Fruit fly (Drosophila melanogaster) whole organism, prepupa: ENCODE measurements around the gene CG10681.

Experiments
- CG10669 ChIP-seq: fragments of 200-800 bp; sonication (Bioruptor generic); optimal IDR thresholded peaks from 3 replicates; lab custom pipeline; 2018; ENCODE audit warnings: missing biosample characterization, mild to moderate bottlenecking, missing genetic modification characterization, moderate library complexity
- CG11762 ChIP-seq: fragments of 200-800 bp; sonication (Bioruptor generic); optimal IDR thresholded peaks from 3 replicates; lab custom pipeline; 2016; ENCODE audit warnings: missing biosample characterization, missing genetic modification characterization; ENCODE audit not compliant: insufficient read depth
- CG11902 ChIP-seq: fragments of 200-800 bp; sonication (Bioruptor generic); optimal IDR thresholded peaks from 3 replicates; lab custom pipeline; 2016; ENCODE audit warnings: missing biosample characterization, missing genetic modification characterization
- CG15336 ChIP-seq: fragments of 200-800 bp; sonication (Bioruptor generic); IDR thresholded peaks from 2 replicates; pipeline ENCODE4 v1.3.6; 2022; ENCODE audit warnings: missing biosample characterization, missing genetic modification characterization
- CG3032 ChIP-seq: fragments of 200-800 bp; optimal IDR thresholded peaks from 2 replicates; lab custom pipeline; 2019; ENCODE audit warnings: missing biosample characterization, mild to moderate bottlenecking, missing genetic modification characterization, moderate library complexity
- CG32006 ChIP-seq: fragments of 200-800 bp; sonication (Bioruptor generic); optimal IDR thresholded peaks from 3 replicates; lab custom pipeline; 2017; ENCODE audit warnings: missing biosample characterization, mild to moderate bottlenecking, missing genetic modification characterization
- CG3919 ChIP-seq: fragments of 200-800 bp; sonication (Bioruptor generic); optimal IDR thresholded peaks from 3 replicates; lab custom pipeline; 2016; ENCODE audit warnings: missing biosample characterization, missing genetic modification characterization
- CG4318 ChIP-seq: fragments of 200-800 bp; sonication (Bioruptor generic); optimal IDR thresholded peaks from 3 replicates; lab custom pipeline; 2017; ENCODE audit warnings: missing biosample characterization, mild to moderate bottlenecking, missing genetic modification characterization
- CG6163 ChIP-seq: fragments of 200-800 bp; sonication (Bioruptor generic); IDR thresholded peaks from 3 replicates; pipeline ENCODE4 v1.3.6; 2022; ENCODE audit warnings: missing biosample characterization, missing genetic modification characterization
- CG6276 ChIP-seq: fragments of 200-800 bp; sonication (Bioruptor generic); optimal IDR thresholded peaks from 2 replicates; lab custom pipeline; 2017; ENCODE audit warnings: missing biosample characterization, mild to moderate bottlenecking, missing genetic modification characterization
- CG6792 ChIP-seq: fragments of 200-800 bp; sonication (Bioruptor generic); optimal IDR thresholded peaks from 3 replicates; lab custom pipeline; 2016; ENCODE audit warnings: missing biosample characterization, missing genetic modification characterization
- CG6808 ChIP-seq: fragments of 200-800 bp; sonication (Bioruptor generic); optimal IDR thresholded peaks from 3 replicates; lab custom pipeline; 2017; ENCODE audit warnings: missing biosample characterization, missing genetic modification characterization, mild to moderate bottlenecking, moderate library complexity, missing genetic modification reagents
- CG7368 ChIP-seq: fragments of 200-800 bp; sonication (Bioruptor generic); optimal IDR thresholded peaks from 3 replicates; lab custom pipeline; 2016; ENCODE audit warnings: missing biosample characterization, missing genetic modification characterization
- CG8119 ChIP-seq: fragments of 200-800 bp; sonication (Bioruptor generic); IDR thresholded peaks from 3 replicates; pipeline ENCODE4 v1.3.6; 2022; ENCODE audit warnings: missing biosample characterization, missing genetic modification characterization
- CG8319 ChIP-seq: fragments of 200-800 bp; sonication (Bioruptor generic); optimal IDR thresholded peaks from 3 replicates; lab custom pipeline; 2016; ENCODE audit warnings: missing biosample characterization, missing genetic modification characterization
- CG8632 ChIP-seq: fragments of 200-800 bp; sonication (Bioruptor generic); optimal IDR thresholded peaks from 3 replicates; lab custom pipeline; 2016; ENCODE audit warnings: missing biosample characterization, missing genetic modification characterization
- CG9139 ChIP-seq: fragments of 200-800 bp; sonication (Bioruptor generic); optimal IDR thresholded peaks from 3 replicates; lab custom pipeline; 2017; ENCODE audit warnings: missing biosample characterization, mild to moderate bottlenecking, missing genetic modification characterization
- Eip78C ChIP-seq: fragments of 200-800 bp; sonication (Bioruptor generic); peaks from one replicate; lab custom pipeline; 2016; ENCODE audit warnings: missing biosample characterization, missing genetic modification characterization
- Ets96B ChIP-seq: fragments of 200-800 bp; optimal IDR thresholded peaks from 2 replicates; lab custom pipeline; 2019; ENCODE audit warnings: missing biosample characterization, mild to moderate bottlenecking, missing genetic modification characterization, moderate library complexity
- Gug ChIP-seq: fragments of 200-800 bp; sonication (Bioruptor generic); IDR thresholded peaks from 2 replicates; pipeline ENCODE4 v1.3.6; 2022; ENCODE audit warnings: missing biosample characterization, missing genetic modification characterization
- Hr39 ChIP-seq: fragments of 200-800 bp; sonication (Bioruptor generic); optimal IDR thresholded peaks from 2 replicates; lab custom pipeline; 2016; ENCODE audit warnings: missing biosample characterization, missing genetic modification characterization
- Lpt ChIP-seq: fragments of 200-800 bp; sonication (Bioruptor generic); optimal IDR thresholded peaks from 3 replicates; lab custom pipeline; 2016; ENCODE audit warnings: missing biosample characterization, missing genetic modification characterization
- Met ChIP-seq: fragments of 200-800 bp; sonication (Bioruptor generic); optimal IDR thresholded peaks from 3 replicates; lab custom pipeline; 2016; ENCODE audit warnings: missing biosample characterization, missing genetic modification characterization
- OdsH ChIP-seq: fragments of 200-800 bp; sonication (Bioruptor generic); optimal IDR thresholded peaks from 3 replicates; lab custom pipeline; 2016; ENCODE audit warnings: missing biosample characterization, missing genetic modification characterization
- Smox ChIP-seq: fragments of 200-800 bp; sonication (Bioruptor generic); optimal IDR thresholded peaks from 3 replicates; lab custom pipeline; 2016; ENCODE audit warnings: missing biosample characterization, missing genetic modification characterization
- Sox102F ChIP-seq: fragments of 200-800 bp; sonication (Bioruptor generic); optimal IDR thresholded peaks from 2 replicates; lab custom pipeline; 2016; ENCODE audit warnings: missing biosample characterization, mild to moderate bottlenecking, missing genetic modification characterization
- Sox15 ChIP-seq: fragments of 200-800 bp; sonication (Bioruptor generic); optimal IDR thresholded peaks from 3 replicates; lab custom pipeline; 2016; ENCODE audit warnings: missing biosample characterization, missing genetic modification characterization
- achi ChIP-seq: fragments of 200-800 bp; sonication (Bioruptor generic); optimal IDR thresholded peaks from 3 replicates; lab custom pipeline; 2016; ENCODE audit warnings: missing biosample characterization, missing genetic modification characterization
- acj6 ChIP-seq: fragments of 200-800 bp; sonication (Bioruptor generic); optimal IDR thresholded peaks from 3 replicates; lab custom pipeline; 2016; ENCODE audit warnings: missing biosample characterization, missing genetic modification characterization
- cyc ChIP-seq: fragments of 200-800 bp; sonication (Bioruptor generic); optimal IDR thresholded peaks from 3 replicates; lab custom pipeline; 2016; ENCODE audit warnings: missing biosample characterization, missing genetic modification characterization
- dac ChIP-seq: fragments of 200-800 bp; sonication (Bioruptor generic); optimal IDR thresholded peaks from 2 replicates; lab custom pipeline; 2017; ENCODE audit warnings: missing biosample characterization, mild to moderate bottlenecking, missing genetic modification characterization
- dsx ChIP-seq: fragments of 200-800 bp; optimal IDR thresholded peaks from 3 replicates; lab custom pipeline; 2019; ENCODE audit warnings: missing biosample characterization, mild to moderate bottlenecking, missing genetic modification characterization, moderate library complexity; ENCODE audit not compliant: poor library complexity, severe bottlenecking
- eg ChIP-seq: fragments of 200-800 bp; sonication (Bioruptor generic); IDR thresholded peaks from 3 replicates; pipeline ENCODE4 v1.3.6; 2022; ENCODE audit warnings: missing biosample characterization, missing genetic modification characterization
- esn ChIP-seq: fragments of 200-800 bp; sonication (Bioruptor generic); optimal IDR thresholded peaks from 2 replicates; lab custom pipeline; 2016; ENCODE audit warnings: missing biosample characterization, mild to moderate bottlenecking, missing genetic modification characterization, moderate library complexity
- fd59A ChIP-seq: fragments of 200-800 bp; sonication (Bioruptor generic); optimal IDR thresholded peaks from 2 replicates; lab custom pipeline; 2017; ENCODE audit warnings: missing biosample characterization, mild to moderate bottlenecking, missing genetic modification characterization, missing genetic modification reagents
- fd85E ChIP-seq: fragments of 200-800 bp; sonication (Bioruptor generic); optimal IDR thresholded peaks from 3 replicates; lab custom pipeline; 2016; ENCODE audit warnings: missing biosample characterization, missing genetic modification characterization
- fkh ChIP-seq: fragments of 200-800 bp; sonication (Bioruptor generic); optimal IDR thresholded peaks from 3 replicates; lab custom pipeline; 2017; ENCODE audit warnings: missing biosample characterization, mild to moderate bottlenecking, missing genetic modification characterization, moderate library complexity
- lz ChIP-seq: fragments of 200-800 bp; sonication (Bioruptor generic); optimal IDR thresholded peaks from 3 replicates; lab custom pipeline; 2016; ENCODE audit warnings: missing biosample characterization, missing genetic modification characterization
- net ChIP-seq: fragments of 200-800 bp; sonication (Bioruptor generic); optimal IDR thresholded peaks from 3 replicates; lab custom pipeline; 2016; ENCODE audit warnings: missing biosample characterization, missing genetic modification characterization
- pdm3 ChIP-seq: fragments of 200-800 bp; sonication (Bioruptor generic); optimal IDR thresholded peaks from 3 replicates; lab custom pipeline; 2016; ENCODE audit warnings: missing biosample characterization, missing genetic modification characterization
- salr ChIP-seq, 2 experiments: fragments of 200-800 bp; sonication (Bioruptor generic); optimal IDR thresholded peaks; 3 replicates each; lab custom pipeline; 2016 to 2018; ENCODE audit warnings: missing biosample characterization in 2 of 2, missing genetic modification characterization in 2 of 2, mild to moderate bottlenecking in 1 of 2
- spab ChIP-seq: fragments of 200-800 bp; sonication (Bioruptor generic); optimal IDR thresholded peaks from 2 replicates; lab custom pipeline; 2017; ENCODE audit warnings: missing biosample characterization, mild to moderate bottlenecking, missing genetic modification characterization, missing genetic modification reagents
- ss ChIP-seq, 2 experiments: fragments of 200-800 bp; sonication (Bioruptor generic); optimal IDR thresholded peaks; 2 replicates in 1 of 2; 3 replicates in 1 of 2; lab custom pipeline; 2017 to 2018; ENCODE audit warnings: mild to moderate bottlenecking in 2 of 2, missing biosample characterization in 2 of 2, missing genetic modification characterization in 2 of 2, moderate library complexity in 1 of 2
- svp ChIP-seq: fragments of 200-800 bp; sonication (Bioruptor generic); peaks from one replicate; lab custom pipeline; 2016; ENCODE audit warnings: missing biosample characterization, missing genetic modification characterization
- topi ChIP-seq: fragments of 200-800 bp; sonication (Bioruptor generic); optimal IDR thresholded peaks from 3 replicates; lab custom pipeline; 2016; ENCODE audit warnings: missing biosample characterization, missing genetic modification characterization

The CG10681 gene

dm6 chr3L:12495312-12495725 lies 6.0 kb upstream of the CG10681 start (continued):
- TF ChIP-seq pdm3 (GFP tag; lab: Kevin White, UChicago) (peak; percentile 83), CG6163 (GFP tag; lab: Robert Waterston, UW) (peak; percentile 56; the same call in 1 of the 3 replicates), spab (GFP tag; lab: Kevin White, UChicago) (peak; percentile 83), dsx (GFP tag; lab: Kevin White, UChicago) (peak; percentile 80), svp (peak; percentile 97), net (GFP tag; lab: Kevin White, UChicago) (peak; percentile 89), Smox (peak; percentile 92), CG6808 (GFP tag; lab: Kevin White, UChicago) (peak; percentile 92), CG4318 (peak; percentile 87), CG15336 (GFP tag; lab: Robert Waterston, UW) (peak; percentile 87), CG3032 (tag; lab: Kevin White, UChicago) (peak; percentile 86), Hr39 (GFP tag; lab: Kevin White, UChicago) (peak; percentile 84), fkh (GFP tag; lab: Kevin White, UChicago) (no peak), achi (GFP tag; lab: Kevin White, UChicago) (peak; percentile 88), fd59A (GFP tag; lab: Kevin White, UChicago) (peak; percentile 87), CG6276 (GFP tag; lab: Kevin White, UChicago) (peak; percentile 92), Lpt (GFP tag; lab: Kevin White, UChicago) (peak; percentile 86), dac (GFP tag; lab: Kevin White, UChicago) (peak; percentile 84), Eip78C (GFP tag; lab: Kevin White, UChicago) (peak; percentile 98), esn (peak; percentile 95), CG8119 (GFP tag; lab: Robert Waterston, UW) (peak; percentile 90), CG11762 (peak; percentile 83), CG9139 (GFP tag; lab: Kevin White, UChicago) (peak; percentile 78), CG8632 (GFP tag; lab: Kevin White, UChicago) (peak; percentile 81), acj6 (peak; percentile 90), topi (GFP tag; lab: Kevin White, UChicago) (peak; percentile 91), CG7368 (peak; percentile 75), Sox102F (peak; percentile 91), CG10669 (GFP tag; lab: Kevin White, UChicago) (peak; percentile 81), lz (GFP tag; lab: Kevin White, UChicago) (peak; percentile 91), fd85E (peak; percentile 33), CG11902 (GFP tag; lab: Kevin White, UChicago) (peak; percentile 78), eg (peak; percentile 74), CG6792 (GFP tag; lab: Kevin White, UChicago) (peak; percentile 86)

- TF ChIP-seq ss (GFP tag; optimal IDR thresholded peaks at IDR 0.05; lab: Kevin White, UChicago) (no peak), cyc (GFP tag; lab: Kevin White, UChicago) (no peak), CG6276 (GFP tag; lab: Kevin White, UChicago) (peak; percentile 59), CG6792 (GFP tag; lab: Kevin White, UChicago) (no peak), CG3919 (GFP tag; lab: Kevin White, UChicago) (no peak), CG4318 (no peak), pdm3 (GFP tag; lab: Kevin White, UChicago) (no peak), esn (no peak), Sox15 (GFP tag; lab: Kevin White, UChicago) (no peak), CG7368 (no peak), CG32006 (GFP tag; lab: Kevin White, UChicago) (peak; percentile 70), dsx (GFP tag; lab: Kevin White, UChicago) (no peak), Ets96B (tag; lab: Kevin White, UChicago) (no peak), fd59A (GFP tag; lab: Kevin White, UChicago) (no peak), CG8119 (GFP tag; lab: Robert Waterston, UW) (peak; percentile 77), fkh (GFP tag; lab: Kevin White, UChicago) (no peak), topi (GFP tag; lab: Kevin White, UChicago) (no peak), Met (GFP tag; lab: Kevin White, UChicago) (no peak), net (GFP tag; lab: Kevin White, UChicago) (no peak), spab (GFP tag; lab: Kevin White, UChicago) (no peak), CG8319 (GFP tag; lab: Kevin White, UChicago) (no peak), CG6808 (GFP tag; lab: Kevin White, UChicago) (no peak), achi (GFP tag; lab: Kevin White, UChicago) (no peak), salr (GFP tag; optimal IDR thresholded peaks at IDR 0.05; lab: Kevin White, UChicago) (peak in 1 of 2 experiments; percentile 29), CG15336 (GFP tag; lab: Robert Waterston, UW) (peak; percentile 58; the same call in 1 of the 2 replicates), Smox (no peak), acj6 (no peak), CG11902 (GFP tag; lab: Kevin White, UChicago) (no peak), eg (peak; percentile 69; the same call in 2 of the 3 replicates), Gug (GFP tag; lab: Robert Waterston, UW) (no peak), OdsH (peak; percentile 30)
Measured at dm6 chr3L:12496428-12497344, 4.6 kb upstream of the CG10681 start, which contains the start of gene CG10657. Gene CG10657 (minus strand): TSS chr3L:12497216.
